Fruit fly (Drosophila melanogaster): ENCODE measurements around the gene I-2.

DNA sequence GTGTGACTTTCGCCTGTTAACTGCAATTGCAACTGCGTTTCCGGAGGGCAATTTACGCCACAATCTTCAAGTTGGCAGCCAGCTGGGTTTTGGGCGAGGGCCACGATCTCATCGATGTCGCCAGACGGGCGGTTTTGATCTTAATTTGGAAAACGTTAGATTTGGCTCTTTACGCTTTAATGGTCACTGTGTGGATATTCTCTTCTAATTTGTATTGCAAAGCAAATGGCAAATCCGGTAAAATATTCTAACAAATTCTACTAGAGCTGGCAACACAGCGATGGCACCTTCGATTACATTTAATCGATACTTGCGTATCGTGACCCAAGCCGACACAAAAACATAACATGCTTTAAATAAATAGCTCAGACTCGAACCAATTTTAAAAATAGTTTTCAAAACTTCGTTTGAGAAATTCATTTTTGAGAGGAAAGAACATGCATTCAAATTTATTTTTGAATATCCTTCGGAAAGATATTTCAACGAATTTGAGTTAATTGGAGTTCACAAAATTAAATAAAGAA lies at the start of gene I-2:
- no peak for TF ChIP-seq Sox102F (GFP tag; optimal IDR thresholded peaks at IDR 0.05)
- no peak for TF ChIP-seq CG3032 (tag; optimal IDR thresholded peaks at IDR 0.05)
- no peak for TF ChIP-seq dsx (GFP tag; optimal IDR thresholded peaks at IDR 0.05; ENCODE audit: poor library complexity, severe bottlenecking)
- TF ChIP-seq CG10631 (GFP tag; optimal IDR thresholded peaks at IDR 0.05), result no peak
